Worm (Caenorhabditis elegans) whole organism, L3 larva: ENCODE results near the gene vab-23.

ENCODE experiments used
- aly-2 ChIP-seq: fragments of 150-350 bp; optimal IDR thresholded peaks from 2 replicates; lab custom pipeline; 2014; ENCODE audit warnings: missing biosample characterization, missing genetic modification characterization
- ama-1 ChIP-seq: fragments of 150-350 bp; optimal IDR thresholded peaks from 2 replicates; lab custom pipeline; 2018

DNA sequence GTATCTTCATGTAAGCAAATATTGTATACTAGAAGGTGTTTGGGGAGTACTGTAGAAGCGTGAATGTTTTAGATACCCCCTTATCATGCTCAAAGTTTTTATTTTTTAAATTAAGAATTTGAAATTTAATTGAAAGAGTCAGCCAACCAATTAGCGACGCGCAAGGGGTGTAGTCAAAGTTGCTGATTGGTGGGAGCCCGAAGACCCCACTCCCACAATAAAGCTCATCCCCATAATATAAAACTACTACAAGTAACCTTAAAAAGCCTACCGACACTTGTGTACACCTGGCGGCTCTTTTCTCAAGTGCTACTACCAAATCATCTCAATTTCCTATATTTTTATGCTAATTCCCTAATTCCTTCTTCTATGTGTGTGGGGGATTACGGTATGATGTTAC lies 1.2 kb downstream of the vab-23 start:
- TF ChIP-seq aly-2 (tag; lab: Kevin White, UChicago) (no peak), ama-1 (lab: Kevin White, UChicago) (no peak)
